Fruit fly (Drosophila melanogaster) whole organism, adult: ENCODE results near the gene CG43796.

Experiments used
- CG11617 ChIP-seq: fragments of 200-800 bp; sonication (Bioruptor generic); optimal IDR thresholded peaks from 2 replicates; lab custom pipeline; 2017; ENCODE audit warnings: mild to moderate bottlenecking, missing biosample characterization, missing genetic modification reagents, missing genetic modification characterization
- CG7045 ChIP-seq: fragments of 200-800 bp; sonication (Bioruptor generic); optimal IDR thresholded peaks from 2 replicates; lab custom pipeline; 2017; ENCODE audit warnings: missing biosample characterization, mild to moderate bottlenecking, missing genetic modification characterization
- Crg-1 ChIP-seq: fragments of 200-800 bp; sonication (Bioruptor generic); optimal IDR thresholded peaks from 2 replicates; lab custom pipeline; 2016; ENCODE audit warnings: missing biosample characterization, missing genetic modification characterization
- cic ChIP-seq: fragments of 200-800 bp; sonication (Bioruptor generic); optimal IDR thresholded peaks from 2 replicates; lab custom pipeline; 2017; ENCODE audit warnings: missing biosample characterization, mild to moderate bottlenecking, missing genetic modification characterization, moderate library complexity

DNA sequence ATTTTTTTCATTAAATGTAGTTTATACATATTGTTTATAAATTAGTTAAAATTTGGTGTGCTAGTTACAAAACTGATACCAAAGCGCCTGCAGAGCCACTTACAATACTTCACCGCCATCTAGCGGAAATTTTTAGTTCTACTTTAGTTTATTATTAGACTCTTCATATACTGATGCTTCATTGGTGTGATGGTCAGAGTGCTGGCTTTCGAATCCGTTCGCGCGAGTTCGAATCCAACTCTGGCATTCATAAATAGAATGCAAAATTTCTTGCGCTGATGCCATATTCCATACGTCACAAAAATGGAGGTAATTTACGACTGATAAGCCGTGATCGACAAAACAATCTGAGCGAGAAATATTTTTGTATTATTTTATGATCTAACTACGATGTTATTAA, 3.4 kb downstream of the CG43796 start:
- no peak for TF ChIP-seq CG11617
- TF ChIP-seq Crg-1 (GFP tag; lab: Kevin White, UChicago): no peak
- TF ChIP-seq CG7045 (GFP tag; lab: Kevin White, UChicago): no peak
- peak; percentile 3 for TF ChIP-seq cic (GFP tag; lab: Kevin White, UChicago)
